Worm (Caenorhabditis elegans) whole organism, L4 larva: ENCODE measurements around the gene C45G9.8.
"Not testable (repeated sequence)": the region's sequence is repeated elsewhere in the genome, so short reads cannot be mapped to it uniquely, and the experiment has no call there.

Source experiments
- D1046.2 ChIP-seq: fragments of 200-800 bp; sonication (Bioruptor generic); IDR thresholded peaks from 2 replicates; pipeline ENCODE4 v1.3.6; 2022; ENCODE audit warnings: missing genetic modification characterization, missing compliant biosample characterization
- F26F4.8 ChIP-seq: fragments of 200-800 bp; sonication (Bioruptor generic); conservative IDR thresholded peaks from 2 replicates; pipeline ENCODE4 v1.3.6; 2022; ENCODE audit warnings: missing genetic modification characterization, missing compliant biosample characterization
- F37D6.2 ChIP-seq: sonication (generic microtip); optimal IDR thresholded peaks from 2 replicates; lab custom pipeline; 2016; ENCODE audit warnings: mild to moderate bottlenecking, missing genetic modification characterization, missing compliant biosample characterization
- T20F7.1 ChIP-seq: fragments of 200-800 bp; sonication (Bioruptor generic); optimal IDR thresholded peaks from 2 replicates; lab custom pipeline; 2018; ENCODE audit warnings: mild to moderate bottlenecking, missing genetic modification characterization, missing compliant biosample characterization
- Y5F2A.4 ChIP-seq: fragments of 200-800 bp; sonication (Bioruptor generic); optimal IDR thresholded peaks from 2 replicates; lab custom pipeline; 2018; ENCODE audit warnings: mild to moderate bottlenecking, missing genetic modification characterization, missing compliant biosample characterization
- aha-1 ChIP-seq: fragments of 150-350 bp; peaks from one replicate; lab custom pipeline; 2014; ENCODE audit warnings: missing biosample characterization, missing genetic modification characterization
- ceh-20 ChIP-seq: fragments of 200-800 bp; sonication (Bioruptor generic); IDR thresholded peaks from 2 replicates; pipeline ENCODE4 v1.3.6; 2022; ENCODE audit warnings: missing genetic modification reagents, missing genetic modification characterization, missing compliant biosample characterization
- ceh-32 ChIP-seq: sonication (generic microtip); optimal IDR thresholded peaks from 2 replicates; lab custom pipeline; 2016; ENCODE audit warnings: mild to moderate bottlenecking, missing genetic modification characterization, missing compliant biosample characterization; ENCODE audit not compliant: poor library complexity
- ceh-44 ChIP-seq: fragments of 200-800 bp; sonication (Bioruptor generic); IDR thresholded peaks from 2 replicates; pipeline ENCODE4 v1.3.6; 2022; ENCODE audit warnings: missing genetic modification reagents, missing genetic modification characterization, missing compliant biosample characterization
- ctbp-1 ChIP-seq: fragments of 200-800 bp; sonication (Bioruptor generic); IDR thresholded peaks from 2 replicates; pipeline ENCODE4 v1.3.6; 2022; ENCODE audit warnings: missing genetic modification reagents, missing genetic modification characterization, missing compliant biosample characterization
- daf-16 ChIP-seq, 3 experiments: sonication (generic microtip); optimal IDR thresholded peaks; 2 replicates each; lab custom pipeline; 2016 to 2017; ENCODE audit warnings: missing genetic modification characterization in 3 of 3, missing genetic modification reagents in 3 of 3, mild to moderate bottlenecking in 2 of 3, missing compliant biosample characterization in 2 of 3, missing biosample characterization in 1 of 3, moderate library complexity in 1 of 3
- dmd-6 ChIP-seq: fragments of 200-800 bp; sonication (Bioruptor generic); IDR thresholded peaks from 2 replicates; pipeline ENCODE4 v1.3.6; 2022; ENCODE audit warnings: missing genetic modification reagents, missing genetic modification characterization, missing compliant biosample characterization
- duxl-1 ChIP-seq: sonication (generic microtip); optimal IDR thresholded peaks from 2 replicates; lab custom pipeline; 2016; ENCODE audit warnings: mild to moderate bottlenecking, missing genetic modification characterization, moderate library complexity, missing compliant biosample characterization; ENCODE audit not compliant: poor library complexity
- egl-43 ChIP-seq: fragments of 200-800 bp; sonication (Bioruptor generic); IDR thresholded peaks from 2 replicates; pipeline ENCODE4 v1.3.6; 2022; ENCODE audit warnings: missing genetic modification reagents, missing genetic modification characterization, missing compliant biosample characterization
- hif-1 ChIP-seq, 2 experiments: sonication (generic microtip); optimal IDR thresholded peaks; 2 replicates each; lab custom pipeline; 2016 to 2017; ENCODE audit warnings: missing compliant biosample characterization in 2 of 2, missing genetic modification characterization in 2 of 2, missing genetic modification reagents in 2 of 2, missing genotype in 2 of 2, mild to moderate bottlenecking in 1 of 2
- hlh-11 ChIP-seq: fragments of 200-800 bp; sonication (Bioruptor generic); optimal IDR thresholded peaks from 2 replicates; lab custom pipeline; 2018; ENCODE audit warnings: mild to moderate bottlenecking, missing genetic modification characterization, missing compliant biosample characterization
- hlh-30 ChIP-seq: sonication (generic microtip); optimal IDR thresholded peaks from 2 replicates; lab custom pipeline; 2017; ENCODE audit warnings: antibody characterized with exemption, mild to moderate bottlenecking, missing genetic modification characterization, missing compliant biosample characterization; ENCODE audit not compliant: insufficient read depth
- hmg-1.1 ChIP-seq: fragments of 200-800 bp; sonication (Bioruptor generic); IDR thresholded peaks from 2 replicates; pipeline ENCODE4 v1.3.6; 2022; ENCODE audit warnings: missing genetic modification reagents, missing genetic modification characterization, missing compliant biosample characterization
- jun-1 ChIP-seq: fragments of 150-350 bp; optimal IDR thresholded peaks from 2 replicates; lab custom pipeline; 2014; ENCODE audit warnings: missing biosample characterization, missing genetic modification reagents, missing genetic modification characterization
- lin-1 ChIP-seq: fragments of 200-800 bp; sonication (Bioruptor generic); IDR thresholded peaks from 2 replicates; pipeline ENCODE4 v1.3.6; 2022; ENCODE audit warnings: missing genetic modification reagents, missing genetic modification characterization, missing compliant biosample characterization
- lin-13 ChIP-seq: fragments of 150-350 bp; optimal IDR thresholded peaks from 2 replicates; lab custom pipeline; 2014; ENCODE audit warnings: missing biosample characterization, missing genetic modification reagents, missing genetic modification characterization
- lin-29 ChIP-seq: fragments of 200-800 bp; sonication (Bioruptor generic); IDR thresholded peaks from 2 replicates; pipeline ENCODE4 v1.3.6; 2022; ENCODE audit warnings: missing genetic modification reagents, missing genetic modification characterization, missing compliant biosample characterization
- lir-3 ChIP-seq: sonication (generic microtip); optimal IDR thresholded peaks from 2 replicates; lab custom pipeline; 2016; ENCODE audit warnings: mild to moderate bottlenecking, missing genetic modification characterization, missing compliant biosample characterization
- madf-5 ChIP-seq, 2 experiments: fragments of 200-800 bp; sonication (Bioruptor generic); IDR thresholded peaks; 2 replicates each; pipeline ENCODE4 v1.3.6; 2022; ENCODE audit warnings: missing compliant biosample characterization in 2 of 2, missing genetic modification characterization in 2 of 2
- mdl-1 ChIP-seq, 2 experiments: fragments of 150-350 bp in 1 of 2; sonication (generic microtip) in 1 of 2; optimal IDR thresholded peaks; 2 replicates each; lab custom pipeline; 2014 to 2017; ENCODE audit warnings: missing biosample characterization in 2 of 2, missing genetic modification characterization in 2 of 2
- mes-2 ChIP-seq: sonication (generic microtip); optimal IDR thresholded peaks from 2 replicates; lab custom pipeline; 2016; ENCODE audit warnings: missing genotype, mild to moderate bottlenecking, missing genetic modification characterization, missing compliant biosample characterization; ENCODE audit not compliant: poor library complexity, severe bottlenecking
- mxl-3 ChIP-seq: fragments of 200-800 bp; sonication (Bioruptor generic); optimal IDR thresholded peaks from 2 replicates; lab custom pipeline; 2018; ENCODE audit warnings: mild to moderate bottlenecking, missing genetic modification characterization, missing compliant biosample characterization
- nhr-102 ChIP-seq: sonication (generic microtip); optimal IDR thresholded peaks from 2 replicates; lab custom pipeline; 2016; ENCODE audit warnings: mild to moderate bottlenecking, missing genetic modification characterization, moderate library complexity, missing compliant biosample characterization
- nhr-28 ChIP-seq: fragments of 150-350 bp; optimal IDR thresholded peaks from 2 replicates; lab custom pipeline; 2014; ENCODE audit warnings: missing biosample characterization, missing genetic modification characterization
- nhr-41 ChIP-seq: fragments of 200-800 bp; sonication (Bioruptor generic); IDR thresholded peaks from 2 replicates; pipeline ENCODE4 v1.3.6; 2022; ENCODE audit warnings: missing genetic modification reagents, missing genetic modification characterization, missing compliant biosample characterization
- nhr-42 ChIP-seq: fragments of 200-800 bp; sonication (Bioruptor generic); IDR thresholded peaks from 2 replicates; pipeline ENCODE4 v1.3.6; 2022; ENCODE audit warnings: missing genetic modification characterization, missing compliant biosample characterization
- nhr-48 ChIP-seq: sonication (generic microtip); optimal IDR thresholded peaks from 2 replicates; lab custom pipeline; 2016; ENCODE audit warnings: mild to moderate bottlenecking, missing genetic modification characterization, missing compliant biosample characterization
- nhr-6 ChIP-seq: fragments of 150-350 bp; optimal IDR thresholded peaks from 2 replicates; lab custom pipeline; 2014; ENCODE audit warnings: missing biosample characterization, missing genetic modification characterization
- nhr-77 ChIP-seq: fragments of 150-350 bp; optimal IDR thresholded peaks from 2 replicates; lab custom pipeline; 2014; ENCODE audit warnings: missing biosample characterization, missing genetic modification characterization
- php-3 ChIP-seq: fragments of 200-800 bp; sonication (Bioruptor generic); IDR thresholded peaks from 2 replicates; pipeline ENCODE4 v1.3.6; 2022; ENCODE audit warnings: missing genetic modification reagents, missing genetic modification characterization, missing compliant biosample characterization
- rbr-2 ChIP-seq: sonication (generic microtip); optimal IDR thresholded peaks from 2 replicates; lab custom pipeline; 2016; ENCODE audit warnings: missing genotype, missing genetic modification characterization, missing compliant biosample characterization
- saeg-2 ChIP-seq: fragments of 200-800 bp; sonication (Bioruptor generic); IDR thresholded peaks from 2 replicates; pipeline ENCODE4 v1.3.6; 2022; ENCODE audit warnings: missing genetic modification reagents, missing genetic modification characterization, missing compliant biosample characterization
- sdz-12 ChIP-seq: fragments of 200-800 bp; sonication (Bioruptor generic); optimal IDR thresholded peaks from 2 replicates; lab custom pipeline; 2018; ENCODE audit warnings: mild to moderate bottlenecking, missing genetic modification characterization, missing compliant biosample characterization
- set-16 ChIP-seq: fragments of 200-800 bp; sonication (Bioruptor generic); IDR thresholded peaks from 2 replicates; pipeline ENCODE4 v1.3.6; 2022; ENCODE audit warnings: missing genetic modification reagents, missing genetic modification characterization, missing compliant biosample characterization
- snpc-1.2 ChIP-seq: fragments of 200-800 bp; sonication (Bioruptor generic); IDR thresholded peaks from 2 replicates; pipeline ENCODE4 v1.3.6; 2022; ENCODE audit warnings: missing genetic modification reagents, missing genetic modification characterization, missing compliant biosample characterization
- spr-1 ChIP-seq: sonication (generic microtip); optimal IDR thresholded peaks from 2 replicates; lab custom pipeline; 2016; ENCODE audit warnings: mild to moderate bottlenecking, missing genetic modification characterization, missing compliant biosample characterization
- tra-1 ChIP-seq: fragments of 200-800 bp; sonication (Bioruptor generic); IDR thresholded peaks from 2 replicates; pipeline ENCODE4 v1.3.6; 2022; ENCODE audit warnings: missing genetic modification reagents, missing genetic modification characterization, missing compliant biosample characterization
- unc-130 ChIP-seq: sonication (generic microtip); optimal IDR thresholded peaks from 2 replicates; lab custom pipeline; 2016; ENCODE audit warnings: missing genetic modification reagents, missing genetic modification characterization, missing compliant biosample characterization
- unc-62 ChIP-seq, 3 experiments: fragments of 150-350 bp in 1 of 3; sonication (generic microtip); optimal IDR thresholded peaks in 2 of 3; peaks in 1 of 3; 1 replicate in 1 of 3; 2 replicates in 2 of 3; lab custom pipeline; 2014 to 2017; ENCODE audit warnings: missing biosample characterization in 3 of 3, missing genetic modification characterization in 3 of 3, missing genetic modification reagents in 3 of 3, missing genotype in 1 of 3
- zfp-2 ChIP-seq: sonication (generic microtip); optimal IDR thresholded peaks from 2 replicates; lab custom pipeline; 2016; ENCODE audit warnings: mild to moderate bottlenecking, missing genetic modification characterization, missing compliant biosample characterization
- zfp-3 ChIP-seq: fragments of 200-800 bp; sonication (Bioruptor generic); conservative IDR thresholded peaks from 2 replicates; pipeline ENCODE4 v1.3.6; 2022; ENCODE audit warnings: missing genetic modification reagents, missing genetic modification characterization, missing compliant biosample characterization
- zip-11 ChIP-seq: fragments of 200-800 bp; sonication (Bioruptor generic); IDR thresholded peaks from 2 replicates; pipeline ENCODE4 v1.3.6; 2022; ENCODE audit warnings: missing genetic modification characterization, missing compliant biosample characterization
- zip-2 ChIP-seq: fragments of 150-350 bp; optimal IDR thresholded peaks from 2 replicates; lab custom pipeline; 2014; ENCODE audit warnings: missing biosample characterization, missing genetic modification characterization

C45G9.8 gene

ce11 chrIII:5031375-5031836 is 22.0 kb downstream of the C45G9.8 start (continued):
- 0 out of 2 replicates have a peak, but pooled peaks have one; percentile 54 for TF ChIP-seq zfp-3 (GFP tag; lab: Robert Waterston, UW)
- peak; percentile 71 to 85 for TF ChIP-seq daf-16 (GFP tag; optimal IDR thresholded peaks at IDR 0.05; lab: Kevin White, UChicago)
- TF ChIP-seq daf-16 (tag; optimal IDR thresholded peaks at IDR 0.05; lab: Kevin White, UChicago), result peak; percentile 25
- TF ChIP-seq F26F4.8, result 0 out of 2 replicates have a peak, but pooled peaks have one; percentile 47
- TF ChIP-seq tra-1 (GFP tag; lab: Robert Waterston, UW), result peak; percentile 86
- peak; percentile 86 for TF ChIP-seq ceh-20 (GFP tag; lab: Robert Waterston, UW)
- TF ChIP-seq hlh-11 (tag; lab: Kevin White, UChicago), result peak; percentile 76
- peak in 1 of 2 experiments; percentile 76 for TF ChIP-seq unc-62 (GFP tag; optimal IDR thresholded peaks at IDR 0.05 in 1 of 2; lab: Kevin White, UChicago)
- TF ChIP-seq unc-62 (tag; optimal IDR thresholded peaks at IDR 0.05; lab: Kevin White, UChicago), result not testable (repeated sequence)
- peak; percentile 66 for TF ChIP-seq lin-29 (GFP tag; lab: Robert Waterston, UW)
- peak; percentile 63 for TF ChIP-seq lin-13 (GFP tag; lab: Kevin White, UChicago)
- peak; percentile 35 for TF ChIP-seq zfp-2
- TF ChIP-seq D1046.2 (GFP tag; lab: Robert Waterston, UW), result 0 out of 2 replicates have a peak, but pooled peaks have one; percentile 52
- TF ChIP-seq nhr-41 (GFP tag; lab: Robert Waterston, UW), result peak; percentile 19; the same call in 1 of the 2 replicates
- TF ChIP-seq hmg-1.1 (GFP tag; lab: Robert Waterston, UW), result peak; percentile 97
- TF ChIP-seq aha-1, result peak; percentile 93
- peak; percentile 81; the same call in 1 of the 2 replicates for TF ChIP-seq snpc-1.2 (GFP tag; lab: Robert Waterston, UW)
- peak; percentile 71 for TF ChIP-seq lin-1 (GFP tag; lab: Robert Waterston, UW)
- TF ChIP-seq spr-1 (tag; lab: Kevin White, UChicago), result peak; percentile 81
- peak; percentile 91 for TF ChIP-seq nhr-102
- TF ChIP-seq mes-2, result peak; percentile 76
- TF ChIP-seq unc-130 (GFP tag; lab: Kevin White, UChicago), result peak; percentile 69
- peak; percentile 50; the same call in 1 of the 2 replicates for TF ChIP-seq nhr-42
- TF ChIP-seq ctbp-1 (GFP tag; lab: Robert Waterston, UW), result peak; percentile 90
- peak in 1 of 2 experiments; percentile 70 for TF ChIP-seq mdl-1 (tag; optimal IDR thresholded peaks at IDR 0.05; lab: Kevin White, UChicago)
- peak; percentile 84 for TF ChIP-seq F37D6.2 (tag; lab: Kevin White, UChicago)
- peak; percentile 31 for TF ChIP-seq nhr-28 (tag; lab: Kevin White, UChicago)
- TF ChIP-seq madf-5 (GFP tag; IDR thresholded peaks at IDR 0.05; lab: Robert Waterston, UW), result peak; percentile 61 to 78; a peak in 2 of 4 replicates
- TF ChIP-seq Y5F2A.4 (GFP tag; lab: Kevin White, UChicago), result peak; percentile 70
- TF ChIP-seq sdz-12 (GFP tag; lab: Kevin White, UChicago), result peak; percentile 86
- TF ChIP-seq saeg-2 (GFP tag; lab: Robert Waterston, UW), result peak; percentile 63; the same call in 1 of the 2 replicates
- peak; percentile 47 for TF ChIP-seq jun-1 (tag; lab: Kevin White, UChicago)
- TF ChIP-seq ceh-44 (GFP tag; lab: Robert Waterston, UW), result peak; percentile 68; the same call in 1 of the 2 replicates
- peak; percentile 91 for TF ChIP-seq mxl-3
- TF ChIP-seq hif-1 (tag; optimal IDR thresholded peaks at IDR 0.05; lab: Kevin White, UChicago), result peak; percentile 32 to 48
- peak; percentile 73 for TF ChIP-seq lir-3
- TF ChIP-seq set-16 (GFP tag; lab: Robert Waterston, UW), result peak; percentile 88
- TF ChIP-seq php-3 (GFP tag; lab: Robert Waterston, UW), result peak; percentile 69
- TF ChIP-seq nhr-48, result peak; percentile 63
- TF ChIP-seq zip-11 (GFP tag; lab: Robert Waterston, UW), result 0 out of 2 replicates have a peak, but pooled peaks have one; percentile 60
- peak; percentile 88 for TF ChIP-seq dmd-6 (GFP tag; lab: Robert Waterston, UW)
- peak; percentile 23 for TF ChIP-seq nhr-6 (tag; lab: Kevin White, UChicago)
- peak; percentile 97 for TF ChIP-seq egl-43
- peak; percentile 67 for TF ChIP-seq T20F7.1 (GFP tag; lab: Kevin White, UChicago)
- TF ChIP-seq ceh-32 (tag; lab: Kevin White, UChicago), result peak; percentile 47
- peak; percentile 65 for TF ChIP-seq hlh-30 (tag; lab: Kevin White, UChicago)
- TF ChIP-seq nhr-77, result peak; percentile 8
- TF ChIP-seq rbr-2 (tag; lab: Kevin White, UChicago), result peak; percentile 90
- peak; percentile 47 for TF ChIP-seq duxl-1 (tag; lab: Kevin White, UChicago)
- peak; percentile 24 for TF ChIP-seq zip-2
